Worm (Caenorhabditis elegans) whole organism, L3 larva: ENCODE results near the gene pars-1.

Source experiments
- ZK546.5 ChIP-seq: sonication (generic microtip); optimal IDR thresholded peaks from 2 replicates; lab custom pipeline; 2017; ENCODE audit warnings: missing biosample characterization, missing genetic modification characterization
- ceh-28 ChIP-seq: fragments of 150-350 bp; optimal IDR thresholded peaks from 2 replicates; lab custom pipeline; 2014; ENCODE audit warnings: missing biosample characterization, missing genetic modification reagents, missing genetic modification characterization
- ceh-9 ChIP-seq: sonication (generic microtip); optimal IDR thresholded peaks from 2 replicates; lab custom pipeline; 2018; ENCODE audit warnings: missing biosample characterization, missing genetic modification characterization
- nhr-28 ChIP-seq: fragments of 150-350 bp; optimal IDR thresholded peaks from 2 replicates; lab custom pipeline; 2014; ENCODE audit warnings: missing biosample characterization, missing genetic modification characterization
- pqm-1 ChIP-seq: fragments of 150-350 bp; optimal IDR thresholded peaks from 2 replicates; lab custom pipeline; 2017; ENCODE audit warnings: missing biosample characterization, missing genetic modification characterization, inconsistent platforms
- unc-39 ChIP-seq: sonication (generic microtip); optimal IDR thresholded peaks from 4 replicates; lab custom pipeline; 2017; ENCODE audit warnings: missing biosample characterization, missing genetic modification characterization

ce11 chrIII:7230841-7231240, 8.0 kb upstream of the pars-1 start, which contains the start of gene R151.10:
- TF ChIP-seq nhr-28 (tag; lab: Kevin White, UChicago) (no peak), ZK546.5 (no peak), unc-39 (tag; lab: Kevin White, UChicago) (no peak), ceh-9 (tag; lab: Kevin White, UChicago) (no peak), pqm-1 (tag; lab: Kevin White, UChicago) (no peak), ceh-28 (tag; lab: Kevin White, UChicago) (no peak)
